Fruit fly (Drosophila melanogaster) ovary, adult (tissue): ENCODE data around the gene CG7140.
A peak's percentile ranks its signal among the peaks of the same experiment; 100 is the strongest.

Experiments
- CG17801 ChIP-seq: fragments of 200-800 bp; optimal IDR thresholded peaks from 2 replicates; lab custom pipeline; 2019; ENCODE audit warnings: missing biosample characterization, mild to moderate bottlenecking, missing genetic modification characterization, moderate library complexity; ENCODE audit not compliant: partially characterized antibody

Gene CG7140

dm6 chr3L:22028225-22028624 is at the start of gene CG7140:
Gene CG7140 (minus strand): TSS chr3L:22028325.
- TF ChIP-seq CG17801 (GFP tag; lab: Kevin White, UChicago): no peak

- peak; percentile 90 for TF ChIP-seq CG17801 (GFP tag; lab: Kevin White, UChicago)
Observed at dm6 chr3L:22075706-22076398, 47.7 kb upstream of the CG7140 start, which contains the start of the genes CG7130 and RpLP0. Gene CG7130 (minus strand): TSS chr3L:22075756. Gene RpLP0 (plus strand): TSS chr3L:22075867.

dm6 chr3L:22074347-22074971 is 46.3 kb upstream of the CG7140 start, which contains the start of gene CG7133:
Gene CG7133 (minus strand): TSS chr3L:22074523.
- peak; percentile 13 for TF ChIP-seq CG17801 (GFP tag; lab: Kevin White, UChicago)

dm6 chr3L:22072824-22073223 is 44.7 kb upstream of the CG7140 start:
- no peak for TF ChIP-seq CG17801 (GFP tag; lab: Kevin White, UChicago)

- TF ChIP-seq CG17801 (GFP tag; lab: Kevin White, UChicago): peak; percentile 12
Observed at dm6 chr3L:22071687-22072394, 43.7 kb upstream of the CG7140 start, which contains the start of gene CG7139. Gene CG7139 (minus strand): TSS chr3L:22071848.

dm6 chr3L:22070506-22070905 is 42.4 kb upstream of the CG7140 start:
- no peak for TF ChIP-seq CG17801 (GFP tag; lab: Kevin White, UChicago)

dm6 chr3L:22065694-22066093 is 37.6 kb upstream of the CG7140 start, which contains the start of gene CG14561:
Gene CG14561 (plus strand): TSS chr3L:22065907.
- no peak for TF ChIP-seq CG17801 (GFP tag; lab: Kevin White, UChicago)

dm6 chr3L:22063833-22064232 is 35.7 kb upstream of the CG7140 start:
- no peak for TF ChIP-seq CG17801 (GFP tag; lab: Kevin White, UChicago)

dm6 chr3L:22053343-22053742 is 25.2 kb upstream of the CG7140 start:
- TF ChIP-seq CG17801 (GFP tag; lab: Kevin White, UChicago): peak; percentile 7

- TF ChIP-seq CG17801 (GFP tag; lab: Kevin White, UChicago): no peak
Observed at dm6 chr3L:22051152-22051551, 23.0 kb upstream of the CG7140 start.

- TF ChIP-seq CG17801 (GFP tag; lab: Kevin White, UChicago): no peak
Observed at dm6 chr3L:22034717-22035116, 6.6 kb upstream of the CG7140 start, which contains the start of gene Oct-TyrR. Gene Oct-TyrR (plus strand): TSS chr3L:22035003.

- TF ChIP-seq CG17801 (GFP tag; lab: Kevin White, UChicago): no peak
Observed at dm6 chr3L:22029670-22030069, 1.5 kb upstream of the CG7140 start, which contains the start of gene CG43392. Gene CG43392 (minus strand): TSS chr3L:22029770.

- TF ChIP-seq CG17801 (GFP tag; lab: Kevin White, UChicago): no peak
Observed at dm6 chr3L:22006107-22006506, 22.0 kb downstream of the CG7140 start.

dm6 chr3L:21994000-21994399 is 34.1 kb downstream of the CG7140 start:
- no peak for TF ChIP-seq CG17801 (GFP tag; lab: Kevin White, UChicago)

dm6 chr3L:21984910-21985309 is 43.2 kb downstream of the CG7140 start, which contains the start of gene Act79B:
Gene Act79B (plus strand): TSS chr3L:21985210.
- TF ChIP-seq CG17801 (GFP tag; lab: Kevin White, UChicago): no peak
